Fruit fly (Drosophila melanogaster) whole organism, pupa: ENCODE data around the gene Crys.
A peak's percentile ranks its signal among the peaks of the same experiment; 100 is the strongest.

Experiments used
- CG10348 ChIP-seq: fragments of 200-800 bp; sonication (Bioruptor generic); IDR thresholded peaks from 2 replicates; pipeline ENCODE4 v1.3.6; 2022; ENCODE audit warnings: missing biosample characterization, missing genetic modification characterization
- CG12605 ChIP-seq: fragments of 200-800 bp; sonication (Bioruptor generic); IDR thresholded peaks from 2 replicates; pipeline ENCODE4 v1.3.6; 2022; ENCODE audit warnings: missing biosample characterization, missing genetic modification characterization
- CG13204 ChIP-seq: fragments of 200-800 bp; sonication (Bioruptor generic); optimal IDR thresholded peaks from 2 replicates; lab custom pipeline; 2018; ENCODE audit warnings: missing biosample characterization, mild to moderate bottlenecking, missing genetic modification characterization, moderate library complexity
- CG14655 ChIP-seq: fragments of 200-800 bp; sonication (Bioruptor generic); optimal IDR thresholded peaks from 3 replicates; lab custom pipeline; 2017; ENCODE audit warnings: mild to moderate bottlenecking, missing biosample characterization, missing genetic modification reagents, missing genetic modification characterization
- CG15710 ChIP-seq: fragments of 200-800 bp; sonication (Bioruptor generic); optimal IDR thresholded peaks from 2 replicates; lab custom pipeline; 2018; ENCODE audit warnings: missing biosample characterization, mild to moderate bottlenecking, missing genetic modification characterization, moderate library complexity
- CG17806 ChIP-seq: fragments of 200-800 bp; sonication (Bioruptor generic); optimal IDR thresholded peaks from 2 replicates; lab custom pipeline; 2018; ENCODE audit warnings: missing biosample characterization, mild to moderate bottlenecking, missing genetic modification characterization, moderate library complexity
- CG32121 ChIP-seq: fragments of 200-800 bp; sonication (Bioruptor generic); IDR thresholded peaks from 2 replicates; pipeline ENCODE4 v1.3.6; 2022; ENCODE audit warnings: missing biosample characterization, missing genetic modification characterization
- CG34367 ChIP-seq: fragments of 200-800 bp; sonication (Bioruptor generic); optimal IDR thresholded peaks from 2 replicates; lab custom pipeline; 2018; ENCODE audit warnings: missing biosample characterization, mild to moderate bottlenecking, missing genetic modification characterization
- CG4496 ChIP-seq: fragments of 200-800 bp; sonication (Bioruptor generic); IDR thresholded peaks from 3 replicates; pipeline ENCODE4 v1.3.6; 2022; ENCODE audit warnings: missing biosample characterization, missing genetic modification characterization
- CG8159 ChIP-seq: fragments of 200-800 bp; sonication (Bioruptor generic); optimal IDR thresholded peaks from 3 replicates; lab custom pipeline; 2018; ENCODE audit warnings: missing biosample characterization, mild to moderate bottlenecking, missing genetic modification characterization, moderate library complexity
- CG8301 ChIP-seq: fragments of 200-800 bp; sonication (Bioruptor generic); optimal IDR thresholded peaks from 2 replicates; lab custom pipeline; 2018; ENCODE audit warnings: missing biosample characterization, mild to moderate bottlenecking, missing genetic modification characterization
- CG9948 ChIP-seq: fragments of 200-800 bp; sonication (Bioruptor generic); optimal IDR thresholded peaks from 2 replicates; lab custom pipeline; 2018; ENCODE audit warnings: missing biosample characterization, mild to moderate bottlenecking, missing genetic modification characterization, moderate library complexity
- D1 ChIP-seq: fragments of 200-800 bp; sonication (Bioruptor generic); optimal IDR thresholded peaks from 2 replicates; lab custom pipeline; 2018; ENCODE audit warnings: missing biosample characterization, mild to moderate bottlenecking, missing genetic modification characterization, moderate library complexity
- EcR ChIP-seq: fragments of 200-800 bp; sonication (Bioruptor generic); optimal IDR thresholded peaks from 3 replicates; lab custom pipeline; 2019; ENCODE audit warnings: missing biosample characterization, missing genetic modification characterization, mild to moderate bottlenecking, moderate library complexity, missing genetic modification reagents
- Ets98B ChIP-seq: fragments of 200-800 bp; sonication (Bioruptor generic); IDR thresholded peaks from 2 replicates; pipeline ENCODE4 v1.3.6; 2022; ENCODE audit warnings: missing biosample characterization, missing genetic modification characterization
- Pif1A ChIP-seq: fragments of 200-800 bp; sonication (Bioruptor generic); optimal IDR thresholded peaks from 3 replicates; lab custom pipeline; 2016; ENCODE audit warnings: missing biosample characterization, missing genetic modification characterization
- Pif1B ChIP-seq: fragments of 200-800 bp; sonication (Bioruptor generic); optimal IDR thresholded peaks from 3 replicates; lab custom pipeline; 2016; ENCODE audit warnings: missing biosample characterization, missing genetic modification characterization
- Snoo ChIP-seq: fragments of 200-800 bp; sonication (Bioruptor generic); optimal IDR thresholded peaks from 3 replicates; lab custom pipeline; 2017; ENCODE audit warnings: missing biosample characterization, mild to moderate bottlenecking, missing genetic modification characterization, inconsistent platforms
- fd96Ca ChIP-seq: fragments of 200-800 bp; sonication (Bioruptor generic); IDR thresholded peaks from 3 replicates; pipeline ENCODE4 v1.3.6; 2022; ENCODE audit warnings: missing biosample characterization, missing genetic modification characterization
- gl ChIP-seq: fragments of 200-800 bp; sonication (Bioruptor generic); optimal IDR thresholded peaks from 2 replicates; lab custom pipeline; 2018; ENCODE audit warnings: missing biosample characterization, mild to moderate bottlenecking, missing genetic modification characterization
- rn ChIP-seq: fragments of 200-800 bp; sonication (Bioruptor generic); IDR thresholded peaks from 2 replicates; pipeline ENCODE4 v1.3.6; 2022; ENCODE audit warnings: missing biosample characterization, missing genetic modification characterization

Gene Crys

dm6 chr2L:11943829-11944228, at the start of gene Crys:
TSS of gene Crys (plus strand) at chr2L:11944129.
- TF ChIP-seq CG34367 (tag; lab: Kevin White, UChicago) (no peak), EcR (GFP tag; lab: Kevin White, UChicago) (no peak), CG10348 (no peak), Ets98B (GFP tag; lab: Robert Waterston, UW) (no peak), CG13204 (GFP tag; lab: Kevin White, UChicago) (no peak), CG8159 (tag; lab: Kevin White, UChicago) (no peak), rn (no peak), Snoo (tag; lab: Kevin White, UChicago) (no peak)

- TF ChIP-seq CG9948 (tag; lab: Kevin White, UChicago), result no peak
- TF ChIP-seq CG12605, result no peak
- TF ChIP-seq CG8301, result no peak
- TF ChIP-seq CG4496 (GFP tag; lab: Robert Waterston, UW), result no peak
- TF ChIP-seq CG8159 (tag; lab: Kevin White, UChicago), result no peak
- no peak for TF ChIP-seq Pif1B
Observed at dm6 chr2L:11902483-11902882, 41.4 kb upstream of the Crys start.

- TF ChIP-seq Pif1A (GFP tag; lab: Kevin White, UChicago) (no peak), CG13204 (GFP tag; lab: Kevin White, UChicago) (no peak), CG14655 (GFP tag; lab: Kevin White, UChicago) (no peak), CG15710 (tag; lab: Kevin White, UChicago) (no peak), CG9948 (tag; lab: Kevin White, UChicago) (no peak), CG34367 (tag; lab: Kevin White, UChicago) (no peak), rn (no peak), CG4496 (GFP tag; lab: Robert Waterston, UW) (no peak), D1 (no peak), CG8159 (tag; lab: Kevin White, UChicago) (no peak), Ets98B (GFP tag; lab: Robert Waterston, UW) (no peak), CG32121 (no peak), CG12605 (no peak), CG8301 (no peak), Pif1B (no peak), Snoo (tag; lab: Kevin White, UChicago) (no peak)
Observed at dm6 chr2L:11903335-11903734, 40.6 kb upstream of the Crys start.

- TF ChIP-seq CG17806 (tag; lab: Kevin White, UChicago), result no peak
- TF ChIP-seq CG15710 (tag; lab: Kevin White, UChicago), result no peak
- no peak for TF ChIP-seq Snoo (tag; lab: Kevin White, UChicago)
- no peak for TF ChIP-seq fd96Ca (GFP tag; lab: Robert Waterston, UW)
Observed at dm6 chr2L:11904181-11904580, 39.7 kb upstream of the Crys start.

dm6 chr2L:11928464-11928863, 15.5 kb upstream of the Crys start, which contains the start of gene Pde1c:
TSS of gene Pde1c (minus strand) at chr2L:11928572.
- TF ChIP-seq rn (no peak), CG15710 (tag; lab: Kevin White, UChicago) (no peak), Pif1B (no peak), CG9948 (tag; lab: Kevin White, UChicago) (no peak), CG32121 (no peak), CG34367 (tag; lab: Kevin White, UChicago) (no peak), CG13204 (GFP tag; lab: Kevin White, UChicago) (no peak), CG8159 (tag; lab: Kevin White, UChicago) (no peak), CG10348 (no peak), gl (no peak), D1 (no peak)

dm6 chr2L:11931603-11932002, 12.3 kb upstream of the Crys start:
- TF ChIP-seq Pif1A (GFP tag; lab: Kevin White, UChicago) (no peak), rn (peak; percentile 10; the same call in 1 of the 2 replicates), CG14655 (GFP tag; lab: Kevin White, UChicago) (peak; percentile 5)

dm6 chr2L:11934205-11934604, 9.7 kb upstream of the Crys start, which contains the start of gene Or33a:
TSS of gene Or33a (plus strand) at chr2L:11934505.
- TF ChIP-seq CG15710 (tag; lab: Kevin White, UChicago) (no peak), CG8301 (no peak), CG14655 (GFP tag; lab: Kevin White, UChicago) (no peak), D1 (no peak), CG17806 (tag; lab: Kevin White, UChicago) (no peak), CG32121 (no peak), CG10348 (no peak), CG12605 (no peak), CG34367 (tag; lab: Kevin White, UChicago) (no peak), Ets98B (GFP tag; lab: Robert Waterston, UW) (no peak), CG13204 (GFP tag; lab: Kevin White, UChicago) (no peak), CG8159 (tag; lab: Kevin White, UChicago) (no peak), CG9948 (tag; lab: Kevin White, UChicago) (no peak), Pif1B (no peak), Snoo (tag; lab: Kevin White, UChicago) (no peak), rn (no peak), fd96Ca (GFP tag; lab: Robert Waterston, UW) (no peak), EcR (GFP tag; lab: Kevin White, UChicago) (no peak), CG4496 (GFP tag; lab: Robert Waterston, UW) (no peak)
